Worm (Caenorhabditis elegans): ENCODE data around the gene wdr-20.

wdr-20 gene

DNA sequence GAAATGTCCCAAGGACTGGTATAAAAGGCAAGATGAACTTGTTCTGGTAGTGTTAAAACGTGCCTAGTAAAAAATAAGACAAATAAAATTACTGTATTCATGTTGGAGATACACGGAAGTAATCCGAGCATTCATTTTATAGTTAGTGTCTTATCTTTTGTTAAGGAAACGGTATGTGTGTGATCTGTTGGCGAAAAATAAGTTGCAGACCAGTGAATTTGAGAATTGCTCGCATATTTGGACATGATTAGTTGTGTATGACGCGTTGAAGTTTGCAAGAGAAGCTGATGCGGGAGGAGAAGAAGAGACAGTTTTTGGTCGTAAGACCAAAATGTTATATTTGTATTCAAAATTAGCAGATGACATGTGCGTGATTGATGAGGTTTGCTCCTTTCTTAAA is 32.0 kb downstream of the wdr-20 start, which contains the start of gene C08B6.14:
Gene C08B6.14, minus strand, starts transcription at position 101 of the 400 bp plus-strand sequence.
- TF ChIP-seq unc-3 (GFP tag; conservative IDR thresholded peaks at IDR 0.05) (no peak), unc-3 (tag; optimal IDR thresholded peaks at IDR 0.05) (no peak), npax-4 (tag; optimal IDR thresholded peaks at IDR 0.05) (no peak), hlh-8 (tag; optimal IDR thresholded peaks at IDR 0.05) (no peak), ets-4 (tag; optimal IDR thresholded peaks at IDR 0.05) (no peak), pha-4 (tag; optimal IDR thresholded peaks at IDR 0.05) (no peak), unc-55 (GFP tag; optimal IDR thresholded peaks at IDR 0.05) (no peak), ceh-19 (GFP tag; optimal IDR thresholded peaks at IDR 0.05) (no peak), ceh-24 (tag; optimal IDR thresholded peaks at IDR 0.05) (no peak), rnt-1 (tag; optimal IDR thresholded peaks at IDR 0.05) (no peak), fkh-6 (tag; optimal IDR thresholded peaks at IDR 0.05) (no peak)

DNA sequence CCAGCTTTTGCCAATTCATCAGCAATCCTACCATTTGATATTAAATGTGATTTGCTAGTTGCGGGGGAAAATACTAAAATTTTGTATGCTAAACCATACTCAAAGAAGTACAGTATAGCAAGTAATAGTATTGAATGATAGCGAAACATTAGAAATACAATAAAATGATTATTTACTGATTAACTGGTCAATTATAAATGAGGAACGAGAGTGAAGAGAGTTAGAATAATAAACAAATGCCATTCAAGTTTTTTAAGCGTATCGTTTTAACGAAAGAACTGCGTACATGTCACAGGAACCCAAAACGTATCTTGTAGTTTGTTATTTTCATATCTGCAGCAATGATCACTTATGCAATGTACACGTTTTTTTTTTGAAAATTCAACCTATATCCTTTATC is 35.5 kb downstream of the wdr-20 start, which contains the start of gene ugt-47:
Gene ugt-47, minus strand, starts transcription at position 169 of the 400 bp plus-strand sequence.
- TF ChIP-seq ceh-24 (tag; optimal IDR thresholded peaks at IDR 0.05) (no peak), pha-4 (tag; optimal IDR thresholded peaks at IDR 0.05) (no peak), ceh-9 (tag; optimal IDR thresholded peaks at IDR 0.05) (no peak), zip-5 (tag; optimal IDR thresholded peaks at IDR 0.05) (no peak), npax-4 (tag; optimal IDR thresholded peaks at IDR 0.05) (no peak), K09A11.1 (tag; optimal IDR thresholded peaks at IDR 0.05; ENCODE audit: insufficient read depth) (no peak), Y22D7AL.16 (tag; optimal IDR thresholded peaks at IDR 0.05) (no peak)

DNA sequence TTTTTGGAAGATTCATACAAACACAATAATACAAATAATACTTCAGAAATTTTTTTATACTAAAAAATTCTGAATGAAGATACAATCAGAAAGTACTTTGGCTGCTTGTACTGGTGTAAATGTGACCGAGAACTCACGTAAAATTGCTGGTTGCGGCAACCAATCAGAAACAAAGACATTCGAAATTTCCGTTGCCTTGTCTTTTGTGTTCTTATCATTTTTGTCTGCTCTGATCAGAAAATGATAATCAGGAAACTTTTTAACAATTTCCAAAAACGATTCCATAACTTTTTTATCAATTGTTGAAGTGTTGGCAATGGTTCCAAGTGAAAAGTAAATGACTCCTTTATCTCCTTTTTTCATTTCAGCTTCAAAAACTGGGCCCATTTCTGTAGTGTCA is 37.0 kb downstream of the wdr-20 start:
- TF ChIP-seq elt-2 (tag; optimal IDR thresholded peaks at IDR 0.05) (peak; percentile 17), tbx-7 (tag; optimal IDR thresholded peaks at IDR 0.05) (no peak)

DNA sequence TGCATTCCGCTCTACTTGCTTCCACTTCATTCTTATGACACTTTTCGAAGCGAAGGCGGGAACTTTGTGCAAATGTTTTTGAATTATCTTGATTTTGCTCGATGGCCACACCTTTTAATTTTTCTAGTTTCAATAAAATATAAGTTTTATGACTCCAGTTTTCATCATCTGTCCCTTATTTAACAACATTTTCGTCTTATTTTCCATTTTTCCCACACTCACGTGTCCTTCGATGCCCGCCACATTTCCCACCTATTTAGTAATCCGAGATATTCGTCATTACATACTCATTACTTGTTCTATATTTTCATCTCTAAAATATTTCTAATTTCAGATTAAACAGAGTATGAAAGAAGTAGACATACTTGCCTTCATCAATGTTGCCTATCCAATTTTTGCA is 39.6 kb downstream of the wdr-20 start, which contains the start of gene srd-49:
Gene srd-49, plus strand, starts transcription at position 301 of the 400 bp plus-strand sequence.
- no peak for TF ChIP-seq eyg-1 (tag; optimal IDR thresholded peaks at IDR 0.05)
- TF ChIP-seq ceh-19 (GFP tag; optimal IDR thresholded peaks at IDR 0.05) = no peak
- no peak for TF ChIP-seq lin-11 (tag; optimal IDR thresholded peaks at IDR 0.05)
- TF ChIP-seq ceh-30 (tag; optimal IDR thresholded peaks at IDR 0.05) = no peak
- no peak for TF ChIP-seq pag-3 (tag; optimal IDR thresholded peaks at IDR 0.05; ENCODE audit: borderline replicate concordance)
- TF ChIP-seq mec-3 (tag; optimal IDR thresholded peaks at IDR 0.05; ENCODE audit: borderline replicate concordance) = no peak
- no peak for TF ChIP-seq ceh-2 (tag; optimal IDR thresholded peaks at IDR 0.05)
- no peak for TF ChIP-seq gmeb-2 (tag; optimal IDR thresholded peaks at IDR 0.05)
- TF ChIP-seq zip-5 (tag; optimal IDR thresholded peaks at IDR 0.05) = no peak
- TF ChIP-seq ttx-3 (tag; optimal IDR thresholded peaks at IDR 0.05) = no peak
- TF ChIP-seq F13H6.1 (tag; optimal IDR thresholded peaks at IDR 0.05) = no peak
- TF ChIP-seq ceh-34 (tag; optimal IDR thresholded peaks at IDR 0.05) = no peak
- TF ChIP-seq hlh-30 (tag; optimal IDR thresholded peaks at IDR 0.05; ENCODE audit: insufficient read depth) = no peak
- no peak for TF ChIP-seq lim-6 (tag; optimal IDR thresholded peaks at IDR 0.05)
- no peak for TF ChIP-seq C08G9.2 (tag; optimal IDR thresholded peaks at IDR 0.05)
- TF ChIP-seq ceh-22 (tag; optimal IDR thresholded peaks at IDR 0.05) = no peak
- no peak for TF ChIP-seq ceh-18 (tag; optimal IDR thresholded peaks at IDR 0.05)

DNA sequence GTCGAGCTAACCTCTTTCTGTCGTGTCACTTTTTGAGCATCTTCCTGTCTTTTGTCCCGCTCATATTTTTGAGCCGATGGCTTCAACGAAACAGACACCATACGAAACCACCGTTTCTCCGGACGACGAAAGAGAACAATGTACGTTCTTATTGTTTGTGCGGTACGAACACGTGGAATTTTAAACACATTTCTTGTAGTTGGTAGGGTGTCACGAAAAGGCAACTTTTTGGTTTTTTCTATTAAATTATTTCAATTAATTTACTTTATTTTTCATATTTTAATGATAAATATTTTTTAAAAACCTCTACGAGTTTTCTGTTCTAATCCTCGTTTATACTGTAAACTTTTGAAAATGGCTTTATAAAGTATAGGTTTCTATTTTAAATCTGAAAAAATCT is 42.8 kb downstream of the wdr-20 start, which contains the start of gene R04B5.11:
Gene R04B5.11, minus strand, starts transcription at position 101 of the 400 bp plus-strand sequence.
- TF ChIP-seq lin-11 (tag; optimal IDR thresholded peaks at IDR 0.05) (no peak), K02D7.2 (tag; optimal IDR thresholded peaks at IDR 0.05) (no peak), sox-2 (GFP tag; IDR thresholded peaks at IDR 0.05) (no peak), npax-4 (tag; optimal IDR thresholded peaks at IDR 0.05) (no peak), unc-86 (tag; optimal IDR thresholded peaks at IDR 0.05) (no peak), fkh-10 (GFP tag; optimal IDR thresholded peaks at IDR 0.05) (no peak), pag-3 (tag; optimal IDR thresholded peaks at IDR 0.05; ENCODE audit: borderline replicate concordance) (no peak), dve-1 (tag; optimal IDR thresholded peaks at IDR 0.05) (no peak), ceh-18 (tag; optimal IDR thresholded peaks at IDR 0.05) (no peak), hlh-6 (tag; optimal IDR thresholded peaks at IDR 0.05) (no peak), ref-2 (tag; optimal IDR thresholded peaks at IDR 0.05) (no peak), ahr-1 (tag; optimal IDR thresholded peaks at IDR 0.05) (no peak), unc-55 (GFP tag; optimal IDR thresholded peaks at IDR 0.05) (no peak), lim-6 (tag; optimal IDR thresholded peaks at IDR 0.05) (no peak), ceh-19 (GFP tag; optimal IDR thresholded peaks at IDR 0.05) (no peak), hlh-8 (tag; optimal IDR thresholded peaks at IDR 0.05) (no peak), nhr-11 (tag; optimal IDR thresholded peaks at IDR 0.05) (no peak), ceh-24 (tag; optimal IDR thresholded peaks at IDR 0.05) (no peak), ceh-14 (tag; optimal IDR thresholded peaks at IDR 0.05) (no peak)
